Fruit fly (Drosophila melanogaster): ENCODE results near the gene Npc2e.

The Npc2e gene

DNA sequence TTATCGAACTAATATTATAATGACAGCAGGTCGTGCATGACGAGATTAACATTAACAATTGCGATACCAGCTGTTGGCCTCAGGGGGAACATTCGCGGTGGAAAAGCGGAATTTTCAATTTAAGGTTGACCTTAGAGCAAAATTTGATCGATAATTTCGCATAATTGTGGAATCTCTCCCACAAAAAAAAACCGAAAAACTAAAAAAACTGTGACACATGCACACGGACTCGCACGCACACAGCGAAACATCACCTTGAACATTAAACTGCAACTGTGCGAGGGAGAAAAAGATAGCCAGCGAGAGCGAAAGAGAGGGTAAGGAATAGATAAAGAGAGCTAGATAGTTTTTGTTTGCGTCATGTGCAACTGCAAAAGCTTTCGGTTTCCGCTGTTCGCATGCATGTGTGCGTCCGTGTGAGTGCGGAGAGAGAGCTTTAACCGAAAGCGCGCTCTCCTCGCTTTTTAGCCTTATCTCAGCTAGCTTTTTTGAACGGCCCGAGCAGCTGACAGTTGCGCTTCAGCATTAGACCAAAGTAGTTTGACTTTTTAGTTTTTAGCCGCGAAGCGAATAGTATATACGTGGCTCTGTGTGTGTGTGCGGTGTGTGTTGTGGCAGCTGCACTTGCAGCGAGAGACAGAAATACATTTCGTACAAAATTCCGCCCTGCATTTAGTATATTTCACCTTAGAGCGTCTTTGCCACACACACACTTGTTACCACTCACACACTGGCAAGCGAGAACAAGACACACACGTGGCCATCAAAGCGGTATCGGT lies 40.3 kb downstream of the Npc2e start (continued):
- TF ChIP-seq CG11696 (GFP tag; IDR thresholded peaks at IDR 0.05) (no peak), CG17829 (tag; optimal IDR thresholded peaks at IDR 0.05) (no peak), Hmr (GFP tag; optimal IDR thresholded peaks at IDR 0.05) (peak; percentile 28), bcd (GFP tag; optimal IDR thresholded peaks at IDR 0.05) (no peak), CG2116 (GFP tag; optimal IDR thresholded peaks at IDR 0.05) (no peak), nau (GFP tag; optimal IDR thresholded peaks at IDR 0.05) (peak; percentile 55), hkb (optimal IDR thresholded peaks at IDR 0.05) (no peak), hkb (GFP tag; IDR thresholded peaks at IDR 0.05) (peak; percentile 30), Sry-δ (GFP tag; optimal IDR thresholded peaks at IDR 0.05) (no peak), Bdp1 (GFP tag; optimal IDR thresholded peaks at IDR 0.05) (no peak), so (GFP tag; IDR thresholded peaks at IDR 0.05) (no peak), Hr78 (GFP tag; optimal IDR thresholded peaks at IDR 0.05) (peak in 1 of 2 experiments; percentile 40), Doc2 (GFP tag; IDR thresholded peaks at IDR 0.05) (no peak), Adf1 (GFP tag; IDR thresholded peaks at IDR 0.05) (peak; percentile 56), chif (GFP tag; optimal IDR thresholded peaks at IDR 0.05) (no peak), ato (GFP tag; IDR thresholded peaks at IDR 0.05; ENCODE audit: partially characterized antibody) (no peak), Bteb2 (GFP tag; optimal IDR thresholded peaks at IDR 0.05) (no peak), CG15696 (tag; optimal IDR thresholded peaks at IDR 0.05) (no peak), NC2β (GFP tag; optimal IDR thresholded peaks at IDR 0.05) (no peak), Med (GFP tag) (peak; percentile 84), eyg (GFP tag; optimal IDR thresholded peaks at IDR 0.05) (no peak), CG15479 (GFP tag; optimal IDR thresholded peaks at IDR 0.05) (no peak), CG6654 (GFP tag; optimal IDR thresholded peaks at IDR 0.05) (no peak), bsh (GFP tag; optimal IDR thresholded peaks at IDR 0.05) (no peak), CG15269 (tag; optimal IDR thresholded peaks at IDR 0.05) (peak; percentile 40), CG8478 (optimal IDR thresholded peaks at IDR 0.05) (peak; percentile 7), Pdp1 (GFP tag; optimal IDR thresholded peaks at IDR 0.05) (peak in 1 of 2 experiments; percentile 92), Hr51 (GFP tag; optimal IDR thresholded peaks at IDR 0.05) (no peak), CG16863 (GFP tag; optimal IDR thresholded peaks at IDR 0.05) (no peak), crc (GFP tag; optimal IDR thresholded peaks at IDR 0.05) (no peak), Lim3 (GFP tag; IDR thresholded peaks at IDR 0.05) (no peak), HLH4C (GFP tag; IDR thresholded peaks at IDR 0.05; ENCODE audit: partially characterized antibody) (no peak; the same call in 2 of the 3 replicates), CG3847 (GFP tag; IDR thresholded peaks at IDR 0.05) (no peak), pan (optimal IDR thresholded peaks at IDR 0.05) (no peak), pan (GFP tag; optimal IDR thresholded peaks at IDR 0.05 in 1 of 2, IDR thresholded peaks at IDR 0.05 in 1 of 2) (peak in 1 of 2 experiments; percentile 14), seq (GFP tag; IDR thresholded peaks at IDR 0.05) (no peak), Asciz (GFP tag; optimal IDR thresholded peaks at IDR 0.05) (no peak), mirr (GFP tag; optimal IDR thresholded peaks at IDR 0.05) (peak; percentile 59), ham (GFP tag; IDR thresholded peaks at IDR 0.05) (no peak), CG2678 (tag; optimal IDR thresholded peaks at IDR 0.05) (peak; percentile 21), sqz (GFP tag; optimal IDR thresholded peaks at IDR 0.05) (peak; percentile 50), ap (GFP tag; IDR thresholded peaks at IDR 0.05) (no peak), GATAe (GFP tag; conservative IDR thresholded peaks at IDR 0.05) (no peak), ci (GFP tag; IDR thresholded peaks at IDR 0.05) (peak; percentile 77; the same call in 2 of the 3 replicates), crp (GFP tag; optimal IDR thresholded peaks at IDR 0.05) (peak in 1 of 2 experiments; percentile 58), CG18011 (GFP tag; optimal IDR thresholded peaks at IDR 0.05) (no peak), CG15514 (GFP tag; optimal IDR thresholded peaks at IDR 0.05) (no peak), CG13296 (GFP tag; optimal IDR thresholded peaks at IDR 0.05) (peak; percentile 18), MTF-1 (GFP tag; optimal IDR thresholded peaks at IDR 0.05; ENCODE audit: borderline replicate concordance) (peak; percentile 44)
